Fruit fly (Drosophila melanogaster): Measurements from ENCODE around the gene capu.

DNA sequence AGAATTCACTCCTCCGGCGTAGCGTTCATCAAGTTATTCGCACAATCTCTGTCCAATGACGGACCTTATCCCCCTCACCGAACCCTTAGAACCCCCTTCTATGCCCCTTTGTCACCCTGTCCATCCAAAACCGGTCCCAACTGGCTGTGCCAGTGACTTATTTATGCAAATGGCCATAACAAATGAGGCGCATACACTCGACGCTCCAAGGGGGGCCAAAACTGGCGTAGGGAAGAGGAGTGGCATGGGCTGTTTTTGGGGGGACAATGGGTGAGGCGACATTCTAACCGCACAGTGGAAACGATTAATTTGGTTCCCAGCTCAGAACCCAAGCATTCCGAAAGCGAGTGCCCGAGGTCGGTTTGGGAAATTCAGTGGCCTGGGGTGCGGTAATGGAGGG lies 31.0 kb upstream of the capu start:
- TF ChIP-seq OdsH (GFP tag; optimal IDR thresholded peaks at IDR 0.05) (no peak), fd59A (GFP tag; optimal IDR thresholded peaks at IDR 0.05) (no peak), CG32006 (GFP tag; optimal IDR thresholded peaks at IDR 0.05) (no peak), Ets96B (tag; optimal IDR thresholded peaks at IDR 0.05) (no peak), CG6854 (GFP tag; optimal IDR thresholded peaks at IDR 0.05) (no peak), salr (GFP tag; optimal IDR thresholded peaks at IDR 0.05) (no peak), CG31627 (GFP tag; optimal IDR thresholded peaks at IDR 0.05) (no peak), acj6 (GFP tag; optimal IDR thresholded peaks at IDR 0.05) (no peak), CG8632 (GFP tag; optimal IDR thresholded peaks at IDR 0.05) (no peak), CG16779 (tag; optimal IDR thresholded peaks at IDR 0.05) (no peak)
